Worm (Caenorhabditis elegans): ENCODE results near the gene nas-9.

DNA sequence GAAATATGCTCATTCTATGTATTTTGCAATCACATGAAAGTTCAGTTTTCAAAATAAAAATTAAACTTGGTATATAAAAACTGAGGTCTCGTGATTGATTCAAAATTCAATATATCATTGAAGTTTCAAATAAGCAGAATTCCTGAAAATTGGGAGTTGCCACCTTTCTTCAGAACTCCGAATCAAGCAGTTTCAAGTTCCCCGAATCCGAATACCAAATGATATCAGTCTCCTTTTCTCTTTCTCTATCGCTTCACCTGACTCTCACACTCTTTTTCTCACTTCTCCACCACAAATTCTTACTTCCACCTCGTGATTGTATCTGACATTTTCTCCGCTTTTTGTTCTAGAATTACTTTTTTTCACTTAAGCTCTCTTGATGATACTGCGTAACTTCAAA, 45.5 kb downstream of the nas-9 start, which contains the start of gene R02F11.2:
- no peak for TF ChIP-seq ama-1 (optimal IDR thresholded peaks at IDR 0.05)
- no peak for TF ChIP-seq ceh-18 (tag; optimal IDR thresholded peaks at IDR 0.05)
- TF ChIP-seq pax-1 (tag; optimal IDR thresholded peaks at IDR 0.05), result no peak
- TF ChIP-seq unc-3 (GFP tag; conservative IDR thresholded peaks at IDR 0.05), result no peak
- no peak for TF ChIP-seq unc-3 (tag; optimal IDR thresholded peaks at IDR 0.05)
- no peak for TF ChIP-seq tbx-2 (tag; optimal IDR thresholded peaks at IDR 0.05)
- no peak for TF ChIP-seq unc-55 (GFP tag; optimal IDR thresholded peaks at IDR 0.05)
- no peak for TF ChIP-seq lim-6 (tag; optimal IDR thresholded peaks at IDR 0.05)
- no peak for TF ChIP-seq ceh-45 (GFP tag; IDR thresholded peaks at IDR 0.05)

All from whole organism, late embryonic.